Fruit fly (Drosophila melanogaster): ENCODE results near the gene CG4259.

The CG4259 gene

DNA sequence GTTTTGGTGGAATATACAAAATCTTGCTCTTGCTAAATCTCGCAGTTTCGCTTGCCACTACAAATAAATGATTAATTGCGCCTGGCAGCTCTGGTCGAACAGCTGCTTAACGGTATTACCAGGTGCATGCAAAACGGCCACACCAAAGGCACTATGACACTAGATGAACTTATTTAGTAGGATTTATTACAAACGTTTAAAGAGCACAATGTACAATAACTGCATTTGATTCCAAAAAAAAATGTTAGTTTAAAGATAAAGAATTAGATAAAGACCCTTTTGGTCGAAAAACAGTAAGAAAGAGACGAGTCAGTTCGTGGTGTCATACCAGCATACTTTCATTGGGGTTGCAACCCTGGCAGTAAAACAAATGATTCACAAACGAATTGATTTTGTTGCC is 18.2 kb upstream of the CG4259 start, which contains the start of the genes CG11723 and Tbcd (continued):
- peak; percentile 79 for TF ChIP-seq NC2β (GFP tag; optimal IDR thresholded peaks at IDR 0.05)
- peak; percentile 69 for TF ChIP-seq CG2875 (GFP tag; optimal IDR thresholded peaks at IDR 0.05)
- TF ChIP-seq Mad (GFP tag; optimal IDR thresholded peaks at IDR 0.05), result peak; percentile 72
- TF ChIP-seq CG8281 (tag; optimal IDR thresholded peaks at IDR 0.05), result no peak
- TF ChIP-seq croc (GFP tag; conservative IDR thresholded peaks at IDR 0.05), result peak; percentile 86
- peak; percentile 46 for TF ChIP-seq CG10431 (GFP tag; optimal IDR thresholded peaks at IDR 0.05)
- TF ChIP-seq CG1647 (GFP tag; optimal IDR thresholded peaks at IDR 0.05), result peak; percentile 72
- TF ChIP-seq CG18599 (GFP tag; optimal IDR thresholded peaks at IDR 0.05), result no peak
- no peak for TF ChIP-seq CG13894 (tag; optimal IDR thresholded peaks at IDR 0.05)
- TF ChIP-seq gsb (GFP tag; IDR thresholded peaks at IDR 0.05), result peak; percentile 75
- TF ChIP-seq D19B (GFP tag; optimal IDR thresholded peaks at IDR 0.05), result peak; percentile 69
- peak; percentile 94 for TF ChIP-seq Atf6 (GFP tag; IDR thresholded peaks at IDR 0.05)
- peak; percentile 86 for TF ChIP-seq C15 (GFP tag; IDR thresholded peaks at IDR 0.05)
- peak; percentile 15 for TF ChIP-seq grn (GFP tag; optimal IDR thresholded peaks at IDR 0.05)
- peak; percentile 87 for TF ChIP-seq CG2889 (GFP tag; IDR thresholded peaks at IDR 0.05)
- peak; percentile 49 for TF ChIP-seq btn (GFP tag; optimal IDR thresholded peaks at IDR 0.05)
- peak; percentile 71 for TF ChIP-seq Taf1 (GFP tag; IDR thresholded peaks at IDR 0.05)
- TF ChIP-seq repo (GFP tag; optimal IDR thresholded peaks at IDR 0.05), result peak; percentile 73
- peak; percentile 82 for TF ChIP-seq CG7556 (GFP tag; optimal IDR thresholded peaks at IDR 0.05)
- TF ChIP-seq ato (GFP tag; IDR thresholded peaks at IDR 0.05; ENCODE audit: partially characterized antibody), result 0 out of 2 replicates have a peak, but pooled peaks have one; percentile 30
- TF ChIP-seq row (GFP tag; IDR thresholded peaks at IDR 0.05), result peak; percentile 98
- peak; percentile 95 for TF ChIP-seq H15 (GFP tag; IDR thresholded peaks at IDR 0.05)
- TF ChIP-seq scrt (GFP tag; optimal IDR thresholded peaks at IDR 0.05), result no peak
- peak; percentile 68 for TF ChIP-seq NC2α (GFP tag; optimal IDR thresholded peaks at IDR 0.05)
- TF ChIP-seq CG11504 (tag; optimal IDR thresholded peaks at IDR 0.05), result no peak
- TF ChIP-seq Dp (GFP tag; optimal IDR thresholded peaks at IDR 0.05), result peak; percentile 29
- peak; percentile 72 for TF ChIP-seq CG9876 (GFP tag; optimal IDR thresholded peaks at IDR 0.05)
- peak; percentile 67 for TF ChIP-seq Nf-YB (GFP tag; optimal IDR thresholded peaks at IDR 0.05)
- peak; percentile 25 for TF ChIP-seq CG3838 (GFP tag; optimal IDR thresholded peaks at IDR 0.05)
- TF ChIP-seq unc-4 (GFP tag; IDR thresholded peaks at IDR 0.05; ENCODE audit: partially characterized antibody), result 0 out of 2 replicates have a peak, but pooled peaks have one; percentile 38
- TF ChIP-seq Tbp (GFP tag; optimal IDR thresholded peaks at IDR 0.05), result no peak
- TF ChIP-seq MESR4 (GFP tag; optimal IDR thresholded peaks at IDR 0.05), result peak; percentile 56
- peak; percentile 77 for TF ChIP-seq klu (GFP tag; IDR thresholded peaks at IDR 0.05)
- peak; percentile 84 for TF ChIP-seq CG33213 (GFP tag; optimal IDR thresholded peaks at IDR 0.05)
- peak; percentile 77 for TF ChIP-seq Usf (GFP tag; optimal IDR thresholded peaks at IDR 0.05)
- TF ChIP-seq vfl (GFP tag; optimal IDR thresholded peaks at IDR 0.05), result peak; percentile 65
- peak; percentile 83 for TF ChIP-seq ro (GFP tag; IDR thresholded peaks at IDR 0.05)
- TF ChIP-seq CG14667 (GFP tag; IDR thresholded peaks at IDR 0.05), result peak; percentile 93
- peak; percentile 56 for TF ChIP-seq CG7271 (tag; optimal IDR thresholded peaks at IDR 0.05)
- no peak for TF ChIP-seq Sox100B (GFP tag; optimal IDR thresholded peaks at IDR 0.05)
- TF ChIP-seq phol (tag; optimal IDR thresholded peaks at IDR 0.05), result peak; percentile 90
- peak; percentile 77 for TF ChIP-seq CG17612 (GFP tag; IDR thresholded peaks at IDR 0.05)
- TF ChIP-seq CG18262 (tag; optimal IDR thresholded peaks at IDR 0.05), result peak; percentile 85
- TF ChIP-seq CrebB (tag; optimal IDR thresholded peaks at IDR 0.05), result peak; percentile 86
- peak; percentile 97 for TF ChIP-seq vvl (GFP tag; IDR thresholded peaks at IDR 0.05)
- peak; percentile 80 for TF ChIP-seq Nf-YA (GFP tag; IDR thresholded peaks at IDR 0.05)
- peak; percentile 77 for TF ChIP-seq Camta (GFP tag; optimal IDR thresholded peaks at IDR 0.05)
- peak; percentile 90 for TF ChIP-seq zfh2 (GFP tag; optimal IDR thresholded peaks at IDR 0.05)
- TF ChIP-seq CG12942 (GFP tag; optimal IDR thresholded peaks at IDR 0.05), result peak; percentile 82
- peak; percentile 87 for TF ChIP-seq Ssrp (tag; optimal IDR thresholded peaks at IDR 0.05)
- no peak for TF ChIP-seq Meics (GFP tag; optimal IDR thresholded peaks at IDR 0.05)
